Fruit fly (Drosophila melanogaster): ENCODE data around the gene CG9133.

Gene CG9133

dm6 chr3L:1305317-1305716 lies 53.5 kb downstream of the CG9133 start:
- TF ChIP-seq psq (optimal IDR thresholded peaks at IDR 0.05) (no peak), usp (GFP tag; optimal IDR thresholded peaks at IDR 0.05) (no peak), Dll (optimal IDR thresholded peaks at IDR 0.05) (no peak), CG8478 (optimal IDR thresholded peaks at IDR 0.05) (no peak), pan (optimal IDR thresholded peaks at IDR 0.05) (no peak), EcR (GFP tag; optimal IDR thresholded peaks at IDR 0.05) (no peak)
